Fruit fly (Drosophila melanogaster) S2 (cell line): ENCODE measurements around the gene NUCB1.

Experiments
- CG8478 ChIP-seq: fragments of >200 bp; optimal IDR thresholded peaks from 2 replicates; lab custom pipeline; 2018
- CTCF ChIP-seq, 2 experiments: fragments of >200 bp; optimal IDR thresholded peaks; 2 replicates each; lab custom pipeline; 2018

NUCB1 gene

DNA sequence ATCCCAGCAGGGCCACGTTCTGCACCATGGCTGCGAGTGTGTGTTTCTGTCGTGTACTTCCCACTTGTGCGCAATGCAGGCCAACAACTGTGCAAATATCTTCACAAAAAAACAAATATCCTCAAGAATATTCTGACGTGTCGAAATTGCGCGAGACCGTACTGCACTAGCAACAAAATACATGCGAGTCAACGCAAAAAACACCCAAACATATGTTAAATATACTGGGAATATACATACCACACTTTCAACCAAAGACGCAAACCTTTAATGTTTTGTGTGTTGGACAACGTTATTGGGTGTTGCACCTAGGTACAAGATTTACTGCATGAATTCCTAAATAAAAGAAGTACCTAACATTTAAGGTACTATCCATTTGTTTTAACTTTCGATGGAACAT, at the start of gene NUCB1:
NUCB1 (minus strand) TSS at position 173 of the 400 bp plus-strand sequence.
- TF ChIP-seq CG8478, result no peak
- peak; percentile 39 to 51 for TF ChIP-seq CTCF (optimal IDR thresholded peaks at IDR 0.05; lab: Kevin White, UChicago)

dm6 chr3L:17849517-17849916, 47.4 kb upstream of the NUCB1 start, which contains the start of gene TrpRS-m:
TSS of gene TrpRS-m (plus strand) at chr3L:17849727.
- TF ChIP-seq CG8478 (no peak), CTCF (optimal IDR thresholded peaks at IDR 0.05; lab: Kevin White, UChicago) (no peak)

DNA sequence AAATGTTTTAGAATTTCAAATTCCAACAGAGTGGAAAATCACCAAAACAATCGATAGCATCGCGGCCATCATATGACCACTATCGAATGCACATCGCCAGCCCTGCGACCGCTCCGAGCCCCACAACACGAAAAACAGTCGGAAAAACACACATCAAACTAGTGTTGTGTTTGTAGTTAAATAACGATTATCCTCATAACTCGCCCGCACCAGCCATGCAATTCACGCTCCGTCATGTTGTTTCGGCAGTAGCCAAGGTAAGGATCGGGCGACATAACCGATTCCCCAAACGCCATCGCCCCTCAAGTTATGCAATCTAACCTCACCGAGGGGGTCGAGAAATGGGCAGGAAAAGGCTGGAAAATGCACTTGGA, 44.9 kb upstream of the NUCB1 start:
- TF ChIP-seq CG8478 (no peak), CTCF (optimal IDR thresholded peaks at IDR 0.05; lab: Kevin White, UChicago) (no peak)

dm6 chr3L:17846169-17846981, 44.3 kb upstream of the NUCB1 start, which contains the start of the genes MED19 and CG7430:
TSS of gene MED19 (minus strand) at chr3L:17846501.
TSS of gene CG7430 (plus strand) at chr3L:17846916.
- TF ChIP-seq CG8478, result no peak
- peak; percentile 19 to 28 for TF ChIP-seq CTCF (optimal IDR thresholded peaks at IDR 0.05; lab: Kevin White, UChicago)

- TF ChIP-seq CTCF (optimal IDR thresholded peaks at IDR 0.05; lab: Kevin White, UChicago), result no peak
- no peak for TF ChIP-seq CG8478
Measured at dm6 chr3L:17842892-17843703, 41.0 kb upstream of the NUCB1 start, which contains the start of gene CG5567. TSS of gene CG5567 (minus strand) at chr3L:17843544.

DNA sequence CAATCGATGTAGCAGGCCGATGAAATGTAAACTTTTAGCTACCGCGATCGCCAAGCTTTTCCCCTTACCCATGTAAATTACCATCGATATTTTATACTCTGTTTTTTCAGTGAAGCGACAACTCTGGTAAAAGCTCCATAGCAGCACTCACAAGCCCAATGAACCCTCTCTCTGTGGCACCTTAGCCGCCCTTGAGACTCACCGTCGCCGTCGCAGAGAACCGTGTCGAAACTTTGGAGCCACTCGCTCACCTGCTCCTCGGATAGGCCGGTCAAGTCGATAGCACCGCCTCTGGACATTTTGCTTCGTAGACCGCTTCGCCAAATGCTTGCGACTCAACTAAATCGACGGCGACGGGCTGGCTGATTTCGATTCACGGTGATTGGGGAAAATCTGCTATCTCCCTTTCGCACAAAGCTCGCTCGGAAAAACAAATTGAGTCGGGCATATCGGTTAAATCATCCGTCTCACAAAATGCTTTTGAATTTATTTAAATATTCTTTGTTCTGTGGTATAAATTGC, 39.1 kb upstream of the NUCB1 start, which contains the start of gene CG5577:
CG5577 (minus strand) TSS at position 343 of the 522 bp plus-strand sequence.
- TF ChIP-seq CTCF (optimal IDR thresholded peaks at IDR 0.05; lab: Kevin White, UChicago) (no peak), CG8478 (no peak)

dm6 chr3L:17835074-17835473, 33.0 kb upstream of the NUCB1 start, which contains the start of gene CG32189:
TSS of gene CG32189 (minus strand) at chr3L:17835174.
- no peak for TF ChIP-seq CG8478
- no peak for TF ChIP-seq CTCF (optimal IDR thresholded peaks at IDR 0.05; lab: Kevin White, UChicago)

DNA sequence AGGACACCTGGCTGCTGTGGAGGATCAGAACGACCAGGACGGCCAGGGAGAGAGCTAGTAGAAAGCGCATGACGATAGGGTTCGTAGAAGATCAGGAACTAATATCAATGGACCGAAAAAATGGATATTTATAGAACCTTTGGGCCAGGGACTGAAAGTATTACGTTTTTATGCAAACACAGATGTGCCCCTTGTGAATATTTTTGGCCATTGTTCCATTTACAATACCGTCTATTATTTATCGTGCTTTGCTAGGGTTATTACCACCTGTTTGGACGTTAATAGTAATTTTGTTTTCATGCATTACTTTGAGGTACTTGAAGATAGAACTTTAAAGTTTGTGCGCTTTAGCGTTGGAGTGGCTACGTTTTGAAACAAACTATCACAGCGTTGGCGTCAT, 31.4 kb upstream of the NUCB1 start, which contains the start of gene CG32188:
CG32188 (minus strand) TSS at position 101 of the 400 bp plus-strand sequence.
- TF ChIP-seq CG8478 (no peak), CTCF (optimal IDR thresholded peaks at IDR 0.05; lab: Kevin White, UChicago) (no peak)

dm6 chr3L:17822784-17823383, 20.8 kb upstream of the NUCB1 start, which contains the start of the genes Ir75c and Grd:
TSS of gene Ir75c (minus strand) at chr3L:17822834.
TSS of gene Grd (plus strand) at chr3L:17823333.
- no peak for TF ChIP-seq CG8478
- TF ChIP-seq CTCF (optimal IDR thresholded peaks at IDR 0.05; lab: Kevin White, UChicago), result no peak

DNA sequence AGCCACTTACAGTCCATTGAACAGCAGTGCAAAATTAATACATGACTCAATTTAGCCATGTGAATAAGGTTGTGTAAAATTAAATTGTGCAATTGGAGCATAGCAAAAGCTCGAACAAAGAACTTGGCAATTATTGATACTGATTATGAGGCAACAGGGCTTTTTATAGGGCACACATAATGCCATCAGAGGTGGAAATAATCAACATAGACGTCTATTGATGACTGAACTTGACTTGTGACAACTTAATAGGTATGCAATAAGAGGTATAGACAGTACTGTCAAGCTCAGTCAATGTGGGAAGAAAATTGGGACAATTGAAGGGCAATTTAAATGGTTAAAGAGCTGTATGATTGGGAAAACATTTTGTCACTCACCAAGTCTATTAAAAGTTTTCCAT, 18.0 kb upstream of the NUCB1 start, which contains the start of gene Ir75b:
Ir75b (minus strand) TSS at position 101 of the 400 bp plus-strand sequence.
- TF ChIP-seq CTCF (optimal IDR thresholded peaks at IDR 0.05; lab: Kevin White, UChicago) (no peak), CG8478 (no peak)

- TF ChIP-seq CG8478 (no peak), CTCF (optimal IDR thresholded peaks at IDR 0.05; lab: Kevin White, UChicago) (no peak)
Measured at dm6 chr3L:17817821-17818220, 15.7 kb upstream of the NUCB1 start, which contains the start of gene Ir75a. TSS of gene Ir75a (minus strand) at chr3L:17817921.

dm6 chr3L:17814036-17814435, 12.0 kb upstream of the NUCB1 start, which contains the start of gene Cln3:
TSS of gene Cln3 (minus strand) at chr3L:17814119.
- TF ChIP-seq CG8478 (no peak), CTCF (optimal IDR thresholded peaks at IDR 0.05; lab: Kevin White, UChicago) (no peak)

- TF ChIP-seq CG8478, result no peak
- no peak for TF ChIP-seq CTCF (optimal IDR thresholded peaks at IDR 0.05; lab: Kevin White, UChicago)
Measured at dm6 chr3L:17808597-17809213, 6.6 kb upstream of the NUCB1 start, which contains the start of gene CG32191. TSS of gene CG32191 (minus strand) at chr3L:17809146.
